Worm (Caenorhabditis elegans): ENCODE results near the gene lin-23.

ce11 chrII:6394037-6394436, 22.9 kb downstream of the lin-23 start:
- TF ChIP-seq ztf-11 (tag; optimal IDR thresholded peaks at IDR 0.05) (no peak), snpc-4 (tag; optimal IDR thresholded peaks at IDR 0.05) (no peak), nhr-28 (tag; optimal IDR thresholded peaks at IDR 0.05) (no peak), ceh-82 (tag; optimal IDR thresholded peaks at IDR 0.05) (no peak), ceh-90 (tag; optimal IDR thresholded peaks at IDR 0.05) (no peak), swsn-7 (tag; optimal IDR thresholded peaks at IDR 0.05) (no peak), dpl-1 (GFP tag; optimal IDR thresholded peaks at IDR 0.05) (no peak), C34B4.2 (tag; optimal IDR thresholded peaks at IDR 0.05) (no peak), hlh-4 (tag; optimal IDR thresholded peaks at IDR 0.05) (no peak), elt-3 (tag; optimal IDR thresholded peaks at IDR 0.05) (no peak), fkh-4 (tag; optimal IDR thresholded peaks at IDR 0.05; ENCODE audit: borderline replicate concordance) (no peak), nhr-237 (tag; optimal IDR thresholded peaks at IDR 0.05) (no peak)
